Fruit fly (Drosophila melanogaster) S2 (cell line): ENCODE data around the gene CG6656.

Experiments used
- CG8478 ChIP-seq: fragments of >200 bp; optimal IDR thresholded peaks from 2 replicates; lab custom pipeline; 2018
- CTCF ChIP-seq, 2 experiments: fragments of >200 bp; optimal IDR thresholded peaks; 2 replicates each; lab custom pipeline; 2018

dm6 chr3R:21825775-21826558 lies 49.1 kb upstream of the CG6656 start:
- TF ChIP-seq CG8478 (lab: Kevin White, UChicago) (no peak), CTCF (optimal IDR thresholded peaks at IDR 0.05; lab: Kevin White, UChicago) (no peak)
